Fruit fly (Drosophila melanogaster): Measurements from ENCODE around the gene CG33322.

The CG33322 gene

DNA sequence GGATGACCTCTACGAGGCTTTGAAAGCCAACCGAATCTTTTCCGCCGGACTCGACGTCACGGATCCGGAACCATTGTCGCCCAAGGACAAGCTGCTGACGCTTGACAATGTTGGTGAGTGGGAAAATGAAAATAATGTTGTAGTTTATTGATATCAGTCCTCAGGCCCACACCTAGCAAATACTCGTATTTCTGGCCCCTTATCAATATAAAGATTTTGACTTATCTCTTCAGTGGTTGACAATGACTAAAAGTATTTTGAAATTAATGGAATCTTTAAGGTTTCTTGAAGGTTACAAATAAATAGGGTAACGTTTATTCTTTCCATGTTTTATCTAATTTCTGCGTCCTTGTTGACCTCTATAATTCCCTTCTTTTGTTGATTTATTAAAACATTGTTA is 11.0 kb upstream of the CG33322 start (continued):
- TF ChIP-seq CG12236 (GFP tag; optimal IDR thresholded peaks at IDR 0.05) (no peak), slp2 (GFP tag; optimal IDR thresholded peaks at IDR 0.05) (no peak), Mes4 (GFP tag; optimal IDR thresholded peaks at IDR 0.05) (no peak), nom (GFP tag; optimal IDR thresholded peaks at IDR 0.05) (no peak), CG1024 (GFP tag; IDR thresholded peaks at IDR 0.05) (no peak), CG6683 (GFP tag; optimal IDR thresholded peaks at IDR 0.05) (no peak), fd3F (GFP tag; optimal IDR thresholded peaks at IDR 0.05) (no peak), Dp (GFP tag; optimal IDR thresholded peaks at IDR 0.05) (no peak), CG34376 (GFP tag; optimal IDR thresholded peaks at IDR 0.05) (peak; percentile 63)

DNA sequence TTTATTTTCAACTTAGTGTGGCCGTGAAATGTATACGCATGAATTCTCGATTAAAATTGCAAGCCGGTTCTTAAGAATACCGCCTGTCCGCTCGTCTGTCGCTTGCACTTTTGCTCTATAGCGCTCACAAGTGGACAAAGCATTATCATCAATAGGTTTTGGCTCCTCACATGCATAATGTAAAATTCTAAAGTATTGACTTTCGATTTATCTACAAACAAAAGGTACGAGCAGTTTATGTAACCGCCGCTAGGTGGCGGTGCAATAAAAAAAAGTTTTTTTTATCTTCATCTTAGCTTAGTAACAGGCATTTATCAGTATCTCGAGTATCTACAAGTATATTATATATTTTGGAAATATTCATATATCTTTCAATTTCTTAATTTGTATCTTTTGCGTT is 10.2 kb upstream of the CG33322 start:
- TF ChIP-seq CG15269 (tag; optimal IDR thresholded peaks at IDR 0.05) = no peak
- TF ChIP-seq esg (GFP tag; conservative IDR thresholded peaks at IDR 0.05) = no peak
- TF ChIP-seq CG15073 (GFP tag; optimal IDR thresholded peaks at IDR 0.05) = no peak
- peak; percentile 91 for TF ChIP-seq CTCF (GFP tag; optimal IDR thresholded peaks at IDR 0.05)
- no peak for TF ChIP-seq BtbVII (GFP tag; optimal IDR thresholded peaks at IDR 0.05)
- TF ChIP-seq stwl (tag; optimal IDR thresholded peaks at IDR 0.05) = peak; percentile 30
- no peak for TF ChIP-seq gcm (GFP tag; optimal IDR thresholded peaks at IDR 0.05)
- peak; percentile 29; the same call in 1 of the 3 replicates for TF ChIP-seq knrl (GFP tag; IDR thresholded peaks at IDR 0.05; ENCODE audit: partially characterized antibody)
- no peak for TF ChIP-seq CG12391 (tag; optimal IDR thresholded peaks at IDR 0.05)
- no peak for TF ChIP-seq CG31388 (GFP tag; optimal IDR thresholded peaks at IDR 0.05)
- no peak for TF ChIP-seq jing (GFP tag; optimal IDR thresholded peaks at IDR 0.05)
- no peak for TF ChIP-seq CG7372 (GFP tag; IDR thresholded peaks at IDR 0.05)
- no peak for TF ChIP-seq Doc3 (GFP tag; IDR thresholded peaks at IDR 0.05; ENCODE audit: partially characterized antibody)
- TF ChIP-seq CG2199 (GFP tag; IDR thresholded peaks at IDR 0.05) = peak; percentile 85
- TF ChIP-seq CG32767 (GFP tag; IDR thresholded peaks at IDR 0.05) = no peak

- TF ChIP-seq nom (GFP tag; optimal IDR thresholded peaks at IDR 0.05) (peak; percentile 41), bsh (GFP tag; optimal IDR thresholded peaks at IDR 0.05) (peak in 1 of 2 experiments; percentile 4), ERR (GFP tag; optimal IDR thresholded peaks at IDR 0.05) (no peak), grn (GFP tag; optimal IDR thresholded peaks at IDR 0.05) (peak; percentile 60), NfI (GFP tag; optimal IDR thresholded peaks at IDR 0.05) (no peak), Trl (optimal IDR thresholded peaks at IDR 0.05) (peak in 1 of 2 experiments; percentile 7), Trl (GFP tag; optimal IDR thresholded peaks at IDR 0.05) (no peak), Pdp1 (GFP tag; optimal IDR thresholded peaks at IDR 0.05) (no peak), Sin3A (optimal IDR thresholded peaks at IDR 0.05) (no peak), chn (GFP tag; optimal IDR thresholded peaks at IDR 0.05) (no peak), so (GFP tag; IDR thresholded peaks at IDR 0.05) (no peak), CG6254 (GFP tag; optimal IDR thresholded peaks at IDR 0.05) (no peak), ap (GFP tag; IDR thresholded peaks at IDR 0.05) (no peak), chinmo (GFP tag; IDR thresholded peaks at IDR 0.05; ENCODE audit: partially characterized antibody) (0 out of 4 replicates have a peak, but pooled peaks have one; percentile 49), CG7556 (GFP tag; optimal IDR thresholded peaks at IDR 0.05) (no peak), CG11247 (GFP tag; IDR thresholded peaks at IDR 0.05) (no peak), Med (GFP tag) (peak; percentile 51), kni (GFP tag; optimal IDR thresholded peaks at IDR 0.05) (peak; percentile 75), CG17568 (GFP tag; optimal IDR thresholded peaks at IDR 0.05) (no peak), CG17361 (GFP tag; IDR thresholded peaks at IDR 0.05) (no peak), CG11723 (GFP tag; optimal IDR thresholded peaks at IDR 0.05) (no peak), ato (GFP tag; IDR thresholded peaks at IDR 0.05; ENCODE audit: partially characterized antibody) (no peak), oc (tag; optimal IDR thresholded peaks at IDR 0.05) (peak; percentile 71), Jarid2 (GFP tag; optimal IDR thresholded peaks at IDR 0.05) (peak; percentile 11), CG12769 (tag; optimal IDR thresholded peaks at IDR 0.05) (peak; percentile 60), CG16815 (GFP tag; optimal IDR thresholded peaks at IDR 0.05) (no peak), rib (GFP tag; IDR thresholded peaks at IDR 0.05) (0 out of 2 replicates have a peak, but pooled peaks have one; percentile 19)
Observed at dm6 chr2L:20825265-20825664, 9.2 kb upstream of the CG33322 start.

Data from whole organism, embryonic.